Worm (Caenorhabditis elegans): ENCODE data around the gene str-256.

Gene str-256

ce11 chrV:489320-489719, 11.8 kb downstream of the str-256 start, which contains the start of gene nhr-106:
nhr-106 (plus strand) TSS chrV:489620.
- TF ChIP-seq fkh-6 (tag; optimal IDR thresholded peaks at IDR 0.05) (no peak), syd-9 (tag; optimal IDR thresholded peaks at IDR 0.05) (no peak), unc-55 (GFP tag; optimal IDR thresholded peaks at IDR 0.05) (no peak), rnt-1 (tag; optimal IDR thresholded peaks at IDR 0.05) (no peak), pros-1 (tag; optimal IDR thresholded peaks at IDR 0.05) (no peak), ceh-34 (tag; optimal IDR thresholded peaks at IDR 0.05) (no peak), hlh-15 (tag; optimal IDR thresholded peaks at IDR 0.05) (no peak), mec-3 (tag; optimal IDR thresholded peaks at IDR 0.05; ENCODE audit: borderline replicate concordance) (no peak), eyg-1 (tag; optimal IDR thresholded peaks at IDR 0.05) (no peak), tbx-2 (tag; optimal IDR thresholded peaks at IDR 0.05) (no peak), odd-2 (tag; optimal IDR thresholded peaks at IDR 0.05) (no peak), elt-4 (tag; optimal IDR thresholded peaks at IDR 0.05) (no peak), sdc-2 (tag; optimal IDR thresholded peaks at IDR 0.05) (no peak), lim-6 (tag; optimal IDR thresholded peaks at IDR 0.05) (no peak), che-1 (tag; optimal IDR thresholded peaks at IDR 0.05) (no peak), zip-5 (tag; optimal IDR thresholded peaks at IDR 0.05) (no peak), hlh-30 (tag; optimal IDR thresholded peaks at IDR 0.05; ENCODE audit: insufficient read depth) (no peak), ref-2 (tag; optimal IDR thresholded peaks at IDR 0.05) (no peak)

ce11 chrV:487980-488379, 13.2 kb downstream of the str-256 start:
- TF ChIP-seq hlh-6 (tag; optimal IDR thresholded peaks at IDR 0.05), result no peak
- TF ChIP-seq hlh-15 (tag; optimal IDR thresholded peaks at IDR 0.05), result no peak
- TF ChIP-seq pros-1 (tag; optimal IDR thresholded peaks at IDR 0.05), result no peak
- TF ChIP-seq unc-55 (GFP tag; optimal IDR thresholded peaks at IDR 0.05), result no peak
- no peak for TF ChIP-seq ceh-6 (GFP tag; optimal IDR thresholded peaks at IDR 0.05)
- no peak for TF ChIP-seq syd-9 (tag; optimal IDR thresholded peaks at IDR 0.05)
- no peak for TF ChIP-seq ama-1 (optimal IDR thresholded peaks at IDR 0.05)
- TF ChIP-seq tbx-7 (tag; optimal IDR thresholded peaks at IDR 0.05), result no peak
- TF ChIP-seq rnt-1 (tag; optimal IDR thresholded peaks at IDR 0.05), result no peak
- no peak for TF ChIP-seq ceh-9 (tag; optimal IDR thresholded peaks at IDR 0.05)
- no peak for TF ChIP-seq hlh-30 (tag; optimal IDR thresholded peaks at IDR 0.05; ENCODE audit: insufficient read depth)
- TF ChIP-seq ceh-22 (tag; optimal IDR thresholded peaks at IDR 0.05), result no peak
- TF ChIP-seq Y22D7AL.16 (tag; optimal IDR thresholded peaks at IDR 0.05), result no peak
- TF ChIP-seq ceh-18 (tag; optimal IDR thresholded peaks at IDR 0.05), result no peak
- TF ChIP-seq zip-5 (tag; optimal IDR thresholded peaks at IDR 0.05), result no peak

ce11 chrV:486684-487083, 14.4 kb downstream of the str-256 start, which contains the start of gene nhr-211:
nhr-211 (plus strand) TSS chrV:486984.
- TF ChIP-seq K09A11.1 (tag; optimal IDR thresholded peaks at IDR 0.05; ENCODE audit: insufficient read depth) (no peak), pqm-1 (tag; optimal IDR thresholded peaks at IDR 0.05) (no peak), ceh-14 (tag; optimal IDR thresholded peaks at IDR 0.05) (no peak)

ce11 chrV:484285-484890, 16.7 kb downstream of the str-256 start, which contains the start of gene nhr-212:
nhr-212 (plus strand) TSS chrV:484857.
- TF ChIP-seq ceh-31 (tag; optimal IDR thresholded peaks at IDR 0.05), result no peak
- no peak for TF ChIP-seq ceh-9 (tag; optimal IDR thresholded peaks at IDR 0.05)
- no peak for TF ChIP-seq hlh-15 (tag; optimal IDR thresholded peaks at IDR 0.05)
- no peak for TF ChIP-seq lim-6 (tag; optimal IDR thresholded peaks at IDR 0.05)
- TF ChIP-seq unc-42 (tag; optimal IDR thresholded peaks at IDR 0.05), result no peak
- no peak for TF ChIP-seq ceh-48 (tag; optimal IDR thresholded peaks at IDR 0.05)
- no peak for TF ChIP-seq fax-1 (tag; optimal IDR thresholded peaks at IDR 0.05)

ce11 chrV:483289-483795, 17.8 kb downstream of the str-256 start, which contains the start of gene nhr-130:
nhr-130 (minus strand) TSS chrV:483339.
- TF ChIP-seq elt-2 (tag; optimal IDR thresholded peaks at IDR 0.05) (peak; percentile 59), F13H6.1 (tag; optimal IDR thresholded peaks at IDR 0.05) (no peak)
